Worm (Caenorhabditis elegans): ENCODE data around the gene C17F4.7.
"Not testable (repeated sequence)": the region's sequence is repeated elsewhere in the genome, so short reads cannot be mapped to it uniquely, and the experiment has no call there.

Gene C17F4.7

DNA sequence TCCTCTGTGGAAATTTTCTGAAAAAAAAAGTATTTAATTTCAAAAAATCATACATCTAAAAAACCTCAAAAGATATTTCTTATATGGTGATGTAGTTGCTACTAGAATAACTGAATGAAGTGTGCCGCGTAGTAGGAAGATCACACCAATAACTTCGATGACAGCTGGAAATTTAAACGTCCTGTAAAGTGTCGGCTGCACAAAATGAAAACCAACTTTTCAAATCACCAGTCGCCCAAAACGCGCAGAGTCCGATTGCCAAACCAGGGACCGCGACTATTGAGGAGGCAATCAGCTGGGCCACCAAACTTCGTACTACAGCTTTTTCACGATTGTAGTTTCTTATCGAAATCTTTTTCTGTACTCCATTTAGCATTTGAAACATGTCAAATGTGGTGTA is 44.6 kb downstream of the C17F4.7 start, which contains the start of gene sri-48:
Gene sri-48, minus strand, starts transcription at position 101 of the 400 bp plus-strand sequence.
- not testable (repeated sequence) for TF ChIP-seq syd-9 (tag; optimal IDR thresholded peaks at IDR 0.05); rnt-1 (tag; optimal IDR thresholded peaks at IDR 0.05); K09A11.1 (tag; optimal IDR thresholded peaks at IDR 0.05; ENCODE audit: insufficient read depth)

DNA sequence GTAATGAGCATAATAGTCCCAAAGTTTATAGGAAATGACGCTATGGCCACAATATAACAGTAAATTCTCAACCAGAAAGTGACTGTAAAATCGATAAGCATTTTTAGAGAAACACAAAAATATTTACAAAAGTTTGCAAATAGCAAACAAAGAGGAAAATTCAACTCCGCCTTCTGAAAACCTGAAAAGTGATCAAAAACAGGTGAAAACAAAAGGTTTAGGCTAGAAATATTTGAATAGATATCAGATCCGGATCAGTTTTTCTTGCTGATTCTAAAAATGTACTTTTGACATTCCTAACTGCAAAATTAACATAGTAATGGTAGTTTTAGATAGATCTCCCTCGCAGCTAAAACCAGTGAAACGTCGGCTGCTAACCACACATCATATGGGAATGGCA is 46.8 kb downstream of the C17F4.7 start, which contains the start of gene sri-51:
Gene sri-51, minus strand, starts transcription at position 101 of the 400 bp plus-strand sequence.
- no peak for TF ChIP-seq tbx-7 (tag; optimal IDR thresholded peaks at IDR 0.05)
- TF ChIP-seq tbx-2 (tag; optimal IDR thresholded peaks at IDR 0.05) = no peak
- TF ChIP-seq sdc-2 (tag; optimal IDR thresholded peaks at IDR 0.05) = no peak
- no peak for TF ChIP-seq ceh-18 (tag; optimal IDR thresholded peaks at IDR 0.05)
- TF ChIP-seq sox-2 (GFP tag; IDR thresholded peaks at IDR 0.05) = no peak

DNA sequence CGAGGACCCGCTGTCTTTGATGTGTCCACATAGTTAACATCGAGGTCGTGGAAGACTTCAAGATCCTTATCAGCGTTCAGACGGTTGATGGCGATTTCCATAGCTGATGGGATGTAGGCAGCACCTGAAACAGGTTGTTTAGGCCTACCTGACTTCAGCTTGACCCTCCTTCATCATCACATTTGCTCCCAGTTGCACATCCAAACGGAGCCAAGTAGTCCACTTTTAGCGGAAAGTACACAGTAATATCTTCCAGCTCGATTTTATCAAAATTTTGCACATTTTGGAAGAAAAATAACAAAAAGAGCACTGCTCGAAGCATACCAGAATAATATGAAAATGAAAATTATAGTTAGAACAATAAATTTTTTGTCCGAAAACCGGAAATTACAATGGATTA is 48.8 kb downstream of the C17F4.7 start, which contains the start of gene gcy-15:
Gene gcy-15, minus strand, starts transcription at position 101 of the 400 bp plus-strand sequence.
- no peak for TF ChIP-seq ceh-19 (GFP tag; optimal IDR thresholded peaks at IDR 0.05)
- no peak for TF ChIP-seq ceh-22 (tag; optimal IDR thresholded peaks at IDR 0.05)
- TF ChIP-seq sox-4 (tag; optimal IDR thresholded peaks at IDR 0.05) = no peak

DNA sequence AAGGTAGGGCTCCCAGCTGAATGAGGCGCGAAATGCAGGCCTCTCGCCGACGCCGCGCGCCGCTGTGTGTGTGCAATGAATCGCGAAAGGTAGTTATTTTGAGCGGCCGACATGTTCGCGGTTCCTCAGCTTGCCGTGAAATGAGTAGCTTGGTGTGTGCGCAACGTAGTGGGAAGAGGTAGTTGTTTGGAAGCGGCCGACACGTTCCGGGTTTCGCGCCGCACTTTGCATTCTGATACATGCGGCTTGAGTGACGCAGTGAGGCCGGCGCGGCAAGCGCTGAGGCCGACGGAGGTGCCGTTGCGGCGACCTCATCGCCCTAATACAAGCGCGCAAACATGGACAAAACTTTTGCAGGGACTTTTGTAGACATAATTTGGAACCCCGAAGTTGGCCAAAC is 50.1 kb downstream of the C17F4.7 start:
- no peak for TF ChIP-seq rnt-1 (tag; optimal IDR thresholded peaks at IDR 0.05)
- peak; percentile 13 for TF ChIP-seq mec-3 (tag; optimal IDR thresholded peaks at IDR 0.05; ENCODE audit: borderline replicate concordance)
